Worm (Caenorhabditis elegans): Measurements from ENCODE around the gene B0303.7.

ce11 chrIII:8719769-8720252 lies 26.4 kb downstream of the B0303.7 start, which contains the start of gene hipr-1:
- no peak for TF ChIP-seq snpc-4 (tag; optimal IDR thresholded peaks at IDR 0.05)
- no peak for TF ChIP-seq ztf-11 (tag; optimal IDR thresholded peaks at IDR 0.05)
- TF ChIP-seq unc-62 (GFP tag; optimal IDR thresholded peaks at IDR 0.05): no peak
- no peak for TF ChIP-seq elt-1 (tag; optimal IDR thresholded peaks at IDR 0.05; ENCODE audit: borderline replicate concordance, insufficient read depth)
- no peak for TF ChIP-seq ces-1 (GFP tag; optimal IDR thresholded peaks at IDR 0.05)
- no peak for TF ChIP-seq tbx-8 (GFP tag; optimal IDR thresholded peaks at IDR 0.05)
- no peak for TF ChIP-seq zip-8 (tag; optimal IDR thresholded peaks at IDR 0.05)
- no peak for TF ChIP-seq mab-5 (tag; optimal IDR thresholded peaks at IDR 0.05)
